Worm (Caenorhabditis elegans): ENCODE data around the gene hipr-1.

ce11 chrIII:8745214-8745613 lies 25.2 kb downstream of the hipr-1 start:
- TF ChIP-seq ref-1 (GFP tag; conservative IDR thresholded peaks at IDR 0.05) (no peak), tab-1 (GFP tag; IDR thresholded peaks at IDR 0.05) (no peak), T22C8.4 (GFP tag; IDR thresholded peaks at IDR 0.05) (no peak), ztf-23 (GFP tag; IDR thresholded peaks at IDR 0.05) (no peak)
